Worm (Caenorhabditis elegans): ENCODE data around the gene ctbp-1.

The ctbp-1 gene

DNA sequence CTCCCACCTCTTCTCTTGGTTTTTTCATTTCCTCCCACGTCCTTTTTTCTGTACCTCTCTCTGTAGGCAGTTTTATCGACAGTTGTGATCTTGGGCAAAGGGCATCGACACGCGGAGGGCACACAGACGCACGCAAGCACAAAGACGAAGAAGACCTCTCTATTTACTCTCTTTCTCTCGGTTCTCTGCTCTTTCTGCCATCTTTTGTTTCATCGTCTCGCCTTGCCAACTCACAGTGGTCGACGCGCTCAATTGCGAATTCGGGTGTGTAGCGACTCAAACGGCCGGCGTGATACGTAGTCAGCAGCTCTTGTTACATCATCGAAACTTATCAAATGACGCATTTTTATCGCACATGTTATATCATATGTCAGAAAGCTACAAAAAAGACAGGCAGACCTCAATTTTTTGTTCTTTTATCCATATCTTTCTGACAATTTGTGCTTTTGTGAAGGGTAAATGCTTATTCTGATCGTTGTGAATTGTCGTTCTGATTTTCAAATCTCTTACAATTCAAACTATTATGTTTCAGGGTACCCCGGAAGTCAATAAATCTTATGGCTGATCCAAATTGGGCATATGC, 21.4 kb upstream of the ctbp-1 start, which contains the start of gene puf-9 (continued):
- TF ChIP-seq T20F7.1 (GFP tag; optimal IDR thresholded peaks at IDR 0.05) = peak; percentile 91
- TF ChIP-seq mxl-3 (GFP tag; optimal IDR thresholded peaks at IDR 0.05) = peak; percentile 99
- no peak for TF ChIP-seq egl-27 (tag; optimal IDR thresholded peaks at IDR 0.05)
- peak; percentile 100 for TF ChIP-seq nhr-11 (tag; optimal IDR thresholded peaks at IDR 0.05)
- no peak for TF ChIP-seq lir-3 (tag; optimal IDR thresholded peaks at IDR 0.05)
- peak; percentile 41 to 100 for TF ChIP-seq unc-62 (GFP tag; optimal IDR thresholded peaks at IDR 0.05 in 1 of 2)
- peak; percentile 25 for TF ChIP-seq unc-62 (tag; optimal IDR thresholded peaks at IDR 0.05)
- peak; percentile 98 for TF ChIP-seq ctbp-1 (GFP tag; IDR thresholded peaks at IDR 0.05)
- TF ChIP-seq zip-11 (GFP tag; IDR thresholded peaks at IDR 0.05) = no peak
- no peak for TF ChIP-seq lin-39 (tag; optimal IDR thresholded peaks at IDR 0.05)
- TF ChIP-seq saeg-2 (GFP tag; IDR thresholded peaks at IDR 0.05) = peak; percentile 98
- peak; percentile 94 for TF ChIP-seq php-3 (GFP tag; IDR thresholded peaks at IDR 0.05)
- peak; percentile 93 for TF ChIP-seq dmd-9 (GFP tag; IDR thresholded peaks at IDR 0.05)
- TF ChIP-seq nhr-77 (tag; optimal IDR thresholded peaks at IDR 0.05) = peak; percentile 99
- peak; percentile 96 for TF ChIP-seq nhr-42 (GFP tag; IDR thresholded peaks at IDR 0.05)
- TF ChIP-seq daf-8 (GFP tag; IDR thresholded peaks at IDR 0.05) = no peak
- TF ChIP-seq lin-13 (GFP tag; optimal IDR thresholded peaks at IDR 0.05) = peak; percentile 99
- TF ChIP-seq D1046.2 (GFP tag; IDR thresholded peaks at IDR 0.05) = peak; percentile 90; the same call in 1 of the 2 replicates
- no peak for TF ChIP-seq Y48G9A.11 (GFP tag; IDR thresholded peaks at IDR 0.05)
- TF ChIP-seq ama-1 (optimal IDR thresholded peaks at IDR 0.05) = peak; percentile 87
- TF ChIP-seq daf-12 (tag; optimal IDR thresholded peaks at IDR 0.05) = no peak
- TF ChIP-seq fkh-10 (GFP tag; optimal IDR thresholded peaks at IDR 0.05) = peak; percentile 99
- no peak for TF ChIP-seq ceh-82 (tag; optimal IDR thresholded peaks at IDR 0.05)
- TF ChIP-seq mes-2 (tag; optimal IDR thresholded peaks at IDR 0.05; ENCODE audit: poor library complexity, severe bottlenecking) = peak; percentile 96
- peak; percentile 100 for TF ChIP-seq aha-1 (tag)
- peak; percentile 98 for TF ChIP-seq lin-1 (GFP tag; IDR thresholded peaks at IDR 0.05)
- peak; percentile 91 for TF ChIP-seq ztf-7 (tag; optimal IDR thresholded peaks at IDR 0.05)
- peak; percentile 97 for TF ChIP-seq pha-4 (GFP tag; IDR thresholded peaks at IDR 0.05)
- TF ChIP-seq pha-4 (tag; optimal IDR thresholded peaks at IDR 0.05) = peak; percentile 72
- peak; percentile 53; the same call in 1 of the 2 replicates for TF ChIP-seq lim-7 (GFP tag; IDR thresholded peaks at IDR 0.05)
- peak; percentile 96 for TF ChIP-seq nhr-41 (GFP tag; IDR thresholded peaks at IDR 0.05)
- TF ChIP-seq ZK337.2 (GFP tag; IDR thresholded peaks at IDR 0.05) = peak; percentile 54; the same call in 1 of the 2 replicates

DNA sequence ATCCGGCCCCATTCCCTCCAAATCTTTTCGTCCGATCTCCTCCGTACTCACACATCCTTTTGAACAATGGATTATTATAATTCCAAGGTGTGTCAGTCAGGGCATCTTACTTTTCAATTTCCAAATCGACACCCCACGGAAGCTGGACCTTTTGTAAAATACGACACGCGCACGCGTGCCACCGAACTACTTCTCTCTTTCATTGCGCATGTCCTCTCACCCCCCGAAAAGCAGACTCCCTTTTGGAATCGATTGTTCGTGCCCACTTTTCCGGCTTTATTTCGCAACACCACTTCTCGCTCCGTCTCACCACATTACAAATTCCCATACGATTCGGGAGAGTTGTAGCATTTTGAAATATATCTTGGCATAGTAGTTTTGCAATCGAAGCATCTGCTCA, 15.2 kb upstream of the ctbp-1 start:
- TF ChIP-seq mes-2 (tag; optimal IDR thresholded peaks at IDR 0.05; ENCODE audit: poor library complexity, severe bottlenecking) (peak; percentile 20), hlh-30 (tag; optimal IDR thresholded peaks at IDR 0.05; ENCODE audit: insufficient read depth) (peak; percentile 24), rbr-2 (tag; optimal IDR thresholded peaks at IDR 0.05) (peak; percentile 53), tag-97 (GFP tag; IDR thresholded peaks at IDR 0.05) (no peak), hlh-11 (tag; optimal IDR thresholded peaks at IDR 0.05) (peak; percentile 7), ceh-62 (tag; optimal IDR thresholded peaks at IDR 0.05) (no peak), mdl-1 (tag; optimal IDR thresholded peaks at IDR 0.05) (peak in 1 of 2 experiments; percentile 39), hmg-1.1 (GFP tag; IDR thresholded peaks at IDR 0.05) (peak; percentile 64), aha-1 (tag) (peak; percentile 78), snpc-4 (tag; optimal IDR thresholded peaks at IDR 0.05) (no peak), ceh-28 (tag; optimal IDR thresholded peaks at IDR 0.05) (peak; percentile 46), mep-1 (tag; optimal IDR thresholded peaks at IDR 0.05) (peak; percentile 47), F37D6.2 (tag; optimal IDR thresholded peaks at IDR 0.05) (peak; percentile 16), tra-1 (GFP tag; IDR thresholded peaks at IDR 0.05) (no peak), lsy-2 (tag; optimal IDR thresholded peaks at IDR 0.05) (peak in 1 of 2 experiments; percentile 50), egl-43 (GFP tag; IDR thresholded peaks at IDR 0.05) (peak; percentile 75), T26A8.4 (GFP tag; IDR thresholded peaks at IDR 0.05) (peak; percentile 56; the same call in 1 of the 2 replicates), dmd-6 (GFP tag; IDR thresholded peaks at IDR 0.05) (0 out of 2 replicates have a peak, but pooled peaks have one; percentile 8), ctbp-1 (GFP tag; IDR thresholded peaks at IDR 0.05) (0 out of 2 replicates have a peak, but pooled peaks have one; percentile 43)
